Fruit fly (Drosophila melanogaster): ENCODE data around the gene CG3598.

The CG3598 gene

dm6 chrX:2980290-2980689 is 43.5 kb downstream of the CG3598 start:
- TF ChIP-seq Dfd (GFP tag; optimal IDR thresholded peaks at IDR 0.05) (no peak), h (GFP tag; optimal IDR thresholded peaks at IDR 0.05) (no peak), dmrt93B (GFP tag; optimal IDR thresholded peaks at IDR 0.05) (no peak), usp (GFP tag; optimal IDR thresholded peaks at IDR 0.05) (no peak), pan (optimal IDR thresholded peaks at IDR 0.05) (no peak), Vsx2 (GFP tag; optimal IDR thresholded peaks at IDR 0.05; ENCODE audit: partially characterized antibody) (no peak), jim (GFP tag; optimal IDR thresholded peaks at IDR 0.05) (no peak), woc (GFP tag; optimal IDR thresholded peaks at IDR 0.05) (no peak), CG9705 (GFP tag; optimal IDR thresholded peaks at IDR 0.05) (no peak), sage (GFP tag; optimal IDR thresholded peaks at IDR 0.05) (no peak), psq (GFP tag; optimal IDR thresholded peaks at IDR 0.05) (no peak), foxo (GFP tag; optimal IDR thresholded peaks at IDR 0.05) (no peak), Abd-B (GFP tag; optimal IDR thresholded peaks at IDR 0.05) (no peak)

- peak; percentile 17 for TF ChIP-seq Dfd (GFP tag; optimal IDR thresholded peaks at IDR 0.05)
- TF ChIP-seq CG9705 (GFP tag; optimal IDR thresholded peaks at IDR 0.05), result no peak
- TF ChIP-seq sv (GFP tag; optimal IDR thresholded peaks at IDR 0.05), result no peak
These were observed 45.7 kb downstream of the CG3598 start for dm6 chrX:2982441-2982995.

dm6 chrX:2984902-2985772 is 48.3 kb downstream of the CG3598 start:
- TF ChIP-seq Rel (GFP tag; optimal IDR thresholded peaks at IDR 0.05) (peak; percentile 42), Rel (tag; optimal IDR thresholded peaks at IDR 0.05) (peak; percentile 22), Hnf4 (GFP tag; optimal IDR thresholded peaks at IDR 0.05) (peak; percentile 79), CG9705 (GFP tag; optimal IDR thresholded peaks at IDR 0.05) (peak; percentile 53), Hr83 (GFP tag; optimal IDR thresholded peaks at IDR 0.05; ENCODE audit: poor library complexity, severe bottlenecking) (no peak), woc (GFP tag; optimal IDR thresholded peaks at IDR 0.05) (peak; percentile 77), Mio (GFP tag; optimal IDR thresholded peaks at IDR 0.05) (no peak), br (GFP tag; optimal IDR thresholded peaks at IDR 0.05) (peak; percentile 79), CrebA (GFP tag; optimal IDR thresholded peaks at IDR 0.05; ENCODE audit: borderline replicate concordance) (peak; percentile 22), h (GFP tag; optimal IDR thresholded peaks at IDR 0.05) (peak; percentile 87), Dif (GFP tag; optimal IDR thresholded peaks at IDR 0.05; ENCODE audit: partially characterized antibody) (no peak), HLH106 (tag; optimal IDR thresholded peaks at IDR 0.05) (peak; percentile 85), fru (GFP tag; optimal IDR thresholded peaks at IDR 0.05) (peak; percentile 86), dsf (GFP tag; optimal IDR thresholded peaks at IDR 0.05; ENCODE audit: borderline replicate concordance) (no peak), dmrt93B (GFP tag; optimal IDR thresholded peaks at IDR 0.05) (peak; percentile 63), rgr (GFP tag; optimal IDR thresholded peaks at IDR 0.05) (peak; percentile 79), brk (GFP tag; optimal IDR thresholded peaks at IDR 0.05) (peak; percentile 72), Dfd (GFP tag; optimal IDR thresholded peaks at IDR 0.05) (no peak), GATAd (GFP tag; optimal IDR thresholded peaks at IDR 0.05) (no peak), Sp1 (GFP tag; optimal IDR thresholded peaks at IDR 0.05) (peak; percentile 84), ey (GFP tag; optimal IDR thresholded peaks at IDR 0.05) (peak; percentile 81), OdsH (GFP tag; optimal IDR thresholded peaks at IDR 0.05) (peak; percentile 85), pan (optimal IDR thresholded peaks at IDR 0.05) (no peak), jim (GFP tag; optimal IDR thresholded peaks at IDR 0.05) (no peak), Jra (GFP tag; optimal IDR thresholded peaks at IDR 0.05) (no peak), CG32264 (GFP tag; optimal IDR thresholded peaks at IDR 0.05) (peak; percentile 47), sage (GFP tag; optimal IDR thresholded peaks at IDR 0.05) (peak; percentile 66), usp (GFP tag; optimal IDR thresholded peaks at IDR 0.05) (no peak), dl (GFP tag; optimal IDR thresholded peaks at IDR 0.05; ENCODE audit: insufficient read depth in 1 of 2, partially characterized antibody in 2 of 2) (no peak), Vsx2 (GFP tag; optimal IDR thresholded peaks at IDR 0.05; ENCODE audit: partially characterized antibody) (no peak), sv (GFP tag; optimal IDR thresholded peaks at IDR 0.05) (peak; percentile 5), psq (GFP tag; optimal IDR thresholded peaks at IDR 0.05) (peak; percentile 87), lola (GFP tag; optimal IDR thresholded peaks at IDR 0.05) (no peak), tai (GFP tag; optimal IDR thresholded peaks at IDR 0.05) (peak; percentile 49), Abd-B (GFP tag; optimal IDR thresholded peaks at IDR 0.05) (no peak), foxo (GFP tag; optimal IDR thresholded peaks at IDR 0.05) (peak in 1 of 2 experiments; percentile 86), N (GFP tag; optimal IDR thresholded peaks at IDR 0.05) (no peak), Hr78 (GFP tag; optimal IDR thresholded peaks at IDR 0.05) (no peak), Myc (optimal IDR thresholded peaks at IDR 0.05) (no peak)

Data from whole organism, wandering third instar larva.